Worm (Caenorhabditis elegans) whole organism, L1 larva: ENCODE data around the gene msp-64.

ENCODE experiments used
- C16A3.4 ChIP-seq: fragments of 150-350 bp; optimal IDR thresholded peaks from 2 replicates; lab custom pipeline; 2014; ENCODE audit warnings: missing biosample characterization, missing genetic modification characterization
- F16B12.6 ChIP-seq: fragments of 150-350 bp; optimal IDR thresholded peaks from 2 replicates; lab custom pipeline; 2014; ENCODE audit warnings: missing biosample characterization, missing genetic modification characterization
- aha-1 ChIP-seq: fragments of 150-350 bp; optimal IDR thresholded peaks from 2 replicates; lab custom pipeline; 2014; ENCODE audit warnings: missing biosample characterization, missing genetic modification characterization
- alr-1 ChIP-seq: fragments of 200-800 bp; sonication (Bioruptor generic); optimal IDR thresholded peaks from 2 replicates; lab custom pipeline; 2018; ENCODE audit warnings: borderline replicate concordance, mild to moderate bottlenecking, missing genetic modification characterization, missing compliant biosample characterization
- aly-2 ChIP-seq: fragments of 150-350 bp; optimal IDR thresholded peaks from 2 replicates; lab custom pipeline; 2014; ENCODE audit warnings: missing biosample characterization, missing genetic modification characterization
- ama-1 ChIP-seq: fragments of 150-350 bp; optimal IDR thresholded peaks from 2 replicates; lab custom pipeline; 2014
- blmp-1 ChIP-seq: fragments of 150-350 bp; optimal IDR thresholded peaks from 2 replicates; lab custom pipeline; 2014; ENCODE audit warnings: missing biosample characterization, missing genetic modification characterization
- ceh-82 ChIP-seq, 3 experiments: fragments of 150-350 bp in 1 of 3; sonication (generic microtip) in 2 of 3; optimal IDR thresholded peaks; 2 replicates each; lab custom pipeline; 2014 to 2017; ENCODE audit warnings: missing biosample characterization in 3 of 3, missing genetic modification characterization in 3 of 3
- ces-1 ChIP-seq: fragments of 150-350 bp; optimal IDR thresholded peaks from 2 replicates; lab custom pipeline; 2014; ENCODE audit warnings: missing biosample characterization, missing genetic modification reagents, missing genetic modification characterization
- dpl-1 ChIP-seq, 3 experiments: fragments of 150-350 bp in 2 of 3; sonication (generic microtip) in 1 of 3; optimal IDR thresholded peaks; 2 replicates each; lab custom pipeline; 2014 to 2017; ENCODE audit warnings: missing biosample characterization in 3 of 3, missing genetic modification characterization in 3 of 3, missing genetic modification reagents in 3 of 3
- dsc-1 ChIP-seq: sonication (generic microtip); optimal IDR thresholded peaks from 2 replicates; lab custom pipeline; 2016; ENCODE audit warnings: mild to moderate bottlenecking, missing genetic modification characterization, missing compliant biosample characterization
- efl-1 ChIP-seq, 4 experiments: fragments of 150-350 bp; optimal IDR thresholded peaks in 3 of 4; peaks in 1 of 4; 1 replicate in 1 of 4; 2 replicates in 3 of 4; lab custom pipeline; 2014; ENCODE audit warnings: missing biosample characterization in 2 of 4, missing genetic modification characterization in 2 of 4, missing genetic modification reagents in 2 of 4
- egl-27 ChIP-seq, 2 experiments: fragments of 150-350 bp in 1 of 2; sonication (generic microtip); optimal IDR thresholded peaks; 3 replicates each; lab custom pipeline; 2017 to 2018; ENCODE audit warnings: missing biosample characterization in 2 of 2, missing genetic modification characterization in 2 of 2, missing genetic modification reagents in 2 of 2
- elt-3 ChIP-seq, 6 experiments: fragments of 150-350 bp in 1 of 6; sonication (generic microtip); optimal IDR thresholded peaks; 2 replicates each; lab custom pipeline; 2017 to 2018; ENCODE audit warnings: missing biosample characterization in 6 of 6, missing genetic modification characterization in 6 of 6, inconsistent platforms in 1 of 6
- fkh-10 ChIP-seq: sonication (generic microtip); optimal IDR thresholded peaks from 2 replicates; lab custom pipeline; 2017; ENCODE audit warnings: missing biosample characterization, missing genetic modification reagents, missing genetic modification characterization
- hpl-2 ChIP-seq: fragments of 150-350 bp; optimal IDR thresholded peaks from 2 replicates; lab custom pipeline; 2014; ENCODE audit warnings: missing biosample characterization, missing genetic modification reagents, missing genetic modification characterization
- irx-1 ChIP-seq: sonication (generic microtip); optimal IDR thresholded peaks from 2 replicates; lab custom pipeline; 2016; ENCODE audit warnings: missing genetic modification characterization, missing compliant biosample characterization
- isw-1 ChIP-seq: fragments of 200-800 bp; sonication (Bioruptor generic); IDR thresholded peaks from 2 replicates; pipeline ENCODE4 v1.3.6; 2022; ENCODE audit warnings: missing genetic modification characterization, missing compliant biosample characterization
- lin-13 ChIP-seq: fragments of 150-350 bp; optimal IDR thresholded peaks from 2 replicates; lab custom pipeline; 2014; ENCODE audit warnings: missing biosample characterization, missing genetic modification reagents, missing genetic modification characterization
- lin-14 ChIP-seq: fragments of 200-800 bp; sonication (Bioruptor generic); optimal IDR thresholded peaks from 2 replicates; lab custom pipeline; 2018; ENCODE audit warnings: mild to moderate bottlenecking, missing genetic modification characterization, moderate library complexity, missing compliant biosample characterization
- lin-15B ChIP-seq: fragments of 150-350 bp; sonication (generic microtip); optimal IDR thresholded peaks from 3 replicates; lab custom pipeline; 2014; ENCODE audit warnings: missing biosample characterization, missing genetic modification characterization
- lin-35 ChIP-seq, 2 experiments: fragments of 150-350 bp; optimal IDR thresholded peaks; 2 replicates each; lab custom pipeline; 2014; ENCODE audit warnings: missing biosample characterization in 2 of 2, missing genetic modification characterization in 2 of 2, missing genetic modification reagents in 2 of 2
- lir-3 ChIP-seq: sonication (generic microtip); optimal IDR thresholded peaks from 2 replicates; lab custom pipeline; 2016; ENCODE audit warnings: mild to moderate bottlenecking, missing genetic modification characterization, moderate library complexity, missing compliant biosample characterization; ENCODE audit not compliant: poor library complexity
- lsy-2 ChIP-seq, 2 experiments: fragments of 150-350 bp; optimal IDR thresholded peaks; 2 replicates each; lab custom pipeline; 2014; ENCODE audit warnings: missing biosample characterization in 2 of 2, missing genetic modification characterization in 2 of 2
- mef-2 ChIP-seq: fragments of 150-350 bp; optimal IDR thresholded peaks from 2 replicates; lab custom pipeline; 2014; ENCODE audit warnings: missing biosample characterization, missing genetic modification characterization
- nhr-12 ChIP-seq: sonication (generic microtip); optimal IDR thresholded peaks from 2 replicates; lab custom pipeline; 2017; ENCODE audit warnings: missing biosample characterization, missing genetic modification characterization
- nhr-19 ChIP-seq: fragments of 200-800 bp; sonication (Bioruptor generic); conservative IDR thresholded peaks from 2 replicates; pipeline ENCODE4 v1.3.6; 2022; ENCODE audit warnings: missing genetic modification characterization, missing compliant biosample characterization
- nhr-237 ChIP-seq: fragments of 150-350 bp; optimal IDR thresholded peaks from 2 replicates; lab custom pipeline; 2014; ENCODE audit warnings: missing biosample characterization, missing genetic modification characterization
- nhr-71 ChIP-seq: sonication (generic microtip); optimal IDR thresholded peaks from 2 replicates; lab custom pipeline; 2016; ENCODE audit warnings: mild to moderate bottlenecking, missing genetic modification characterization, moderate library complexity, missing compliant biosample characterization
- nhr-84 ChIP-seq: sonication (generic microtip); optimal IDR thresholded peaks from 2 replicates; lab custom pipeline; 2017; ENCODE audit warnings: missing biosample characterization, missing genetic modification characterization
- pax-3 ChIP-seq: fragments of 200-800 bp; sonication (Bioruptor generic); optimal IDR thresholded peaks from 2 replicates; lab custom pipeline; 2018; ENCODE audit warnings: mild to moderate bottlenecking, missing genetic modification characterization, moderate library complexity, missing compliant biosample characterization
- pqm-1 ChIP-seq: sonication (generic microtip); optimal IDR thresholded peaks from 3 replicates; lab custom pipeline; 2017; ENCODE audit warnings: missing biosample characterization, missing genetic modification characterization
- rnt-1 ChIP-seq: sonication (generic microtip); optimal IDR thresholded peaks from 2 replicates; lab custom pipeline; 2016; ENCODE audit warnings: mild to moderate bottlenecking, missing genetic modification characterization, moderate library complexity, missing compliant biosample characterization
- snpc-4 ChIP-seq: fragments of 150-350 bp; optimal IDR thresholded peaks from 2 replicates; lab custom pipeline; 2014; ENCODE audit warnings: missing biosample characterization, missing genetic modification characterization
- snu-23 ChIP-seq: sonication (generic microtip); optimal IDR thresholded peaks from 2 replicates; lab custom pipeline; 2016; ENCODE audit warnings: missing genetic modification characterization, missing compliant biosample characterization
- swsn-7 ChIP-seq: sonication (generic microtip); optimal IDR thresholded peaks from 2 replicates; lab custom pipeline; 2016; ENCODE audit warnings: missing genetic modification characterization, missing compliant biosample characterization
- tbx-2 ChIP-seq: sonication (generic microtip); optimal IDR thresholded peaks from 2 replicates; lab custom pipeline; 2016; ENCODE audit warnings: missing genetic modification characterization, missing compliant biosample characterization
- tlp-1 ChIP-seq: fragments of 150-350 bp; optimal IDR thresholded peaks from 2 replicates; lab custom pipeline; 2014; ENCODE audit warnings: missing biosample characterization, missing genetic modification characterization
- unc-130 ChIP-seq: fragments of 150-350 bp; optimal IDR thresholded peaks from 2 replicates; lab custom pipeline; 2017; ENCODE audit warnings: missing biosample characterization, missing genetic modification characterization, inconsistent platforms
- unc-30 ChIP-seq: sonication (generic microtip); optimal IDR thresholded peaks from 2 replicates; lab custom pipeline; 2017; ENCODE audit warnings: missing biosample characterization, missing genetic modification characterization
- unc-62 ChIP-seq: fragments of 150-350 bp; optimal IDR thresholded peaks from 2 replicates; lab custom pipeline; 2014; ENCODE audit warnings: missing biosample characterization, missing genetic modification reagents, missing genetic modification characterization
- unc-86 ChIP-seq: sonication (generic microtip); optimal IDR thresholded peaks from 2 replicates; lab custom pipeline; 2016; ENCODE audit warnings: missing genetic modification characterization, missing compliant biosample characterization
- unc-98 ChIP-seq: fragments of 200-800 bp; sonication (Bioruptor generic); IDR thresholded peaks from 2 replicates; pipeline ENCODE4 v1.3.6; 2022; ENCODE audit warnings: missing genetic modification characterization, missing compliant biosample characterization
- vab-15 ChIP-seq: sonication (generic microtip); optimal IDR thresholded peaks from 2 replicates; lab custom pipeline; 2017; ENCODE audit warnings: missing genotype, mild to moderate bottlenecking, missing genetic modification characterization, missing compliant biosample characterization
- xbp-1 ChIP-seq: sonication (generic microtip); optimal IDR thresholded peaks from 2 replicates; lab custom pipeline; 2016; ENCODE audit warnings: missing genetic modification characterization, missing compliant biosample characterization
- zag-1 ChIP-seq: fragments of 150-350 bp; optimal IDR thresholded peaks from 2 replicates; lab custom pipeline; 2014; ENCODE audit warnings: missing biosample characterization, missing genetic modification characterization
- ztf-11 ChIP-seq, 2 experiments: sonication (generic microtip); optimal IDR thresholded peaks; 2 replicates each; lab custom pipeline; 2016 to 2017; ENCODE audit warnings: missing genetic modification characterization in 2 of 2, missing biosample characterization in 1 of 2, missing compliant biosample characterization in 1 of 2

The msp-64 gene

DNA sequence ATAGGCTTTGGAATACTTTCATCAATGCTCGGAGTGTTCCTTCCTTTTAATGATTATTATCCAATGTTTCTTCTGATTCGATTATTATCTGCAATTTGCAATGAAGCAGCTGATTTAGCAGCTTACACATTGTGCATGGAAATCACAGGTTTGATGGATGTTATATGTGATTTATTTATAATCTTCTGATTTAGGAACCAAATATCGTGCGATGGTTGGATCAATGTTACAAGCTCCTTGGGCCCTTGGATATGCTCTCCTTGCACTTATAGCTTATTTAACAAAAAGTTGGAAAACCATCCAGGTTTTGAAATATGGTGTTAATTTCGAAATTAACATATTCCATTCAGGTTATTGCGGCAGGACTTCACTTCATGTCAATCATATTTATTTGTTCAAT lies 24.6 kb downstream of the msp-64 start:
- TF ChIP-seq snpc-4, result no peak
- TF ChIP-seq lsy-2 (tag; optimal IDR thresholded peaks at IDR 0.05; lab: Kevin White, UChicago), result no peak
- no peak for TF ChIP-seq zag-1 (tag; lab: Kevin White, UChicago)
- no peak for TF ChIP-seq lin-14 (GFP tag; lab: Kevin White, UChicago)
- no peak for TF ChIP-seq hpl-2 (GFP tag; lab: Kevin White, UChicago)
- no peak for TF ChIP-seq ztf-11 (tag; optimal IDR thresholded peaks at IDR 0.05; lab: Kevin White, UChicago)
- no peak for TF ChIP-seq nhr-84 (tag; lab: Kevin White, UChicago)
- TF ChIP-seq nhr-12 (tag; lab: Kevin White, UChicago), result no peak
- TF ChIP-seq alr-1 (tag; lab: Kevin White, UChicago), result no peak
- TF ChIP-seq unc-98, result no peak
- no peak for TF ChIP-seq lir-3 (tag; lab: Kevin White, UChicago)
- TF ChIP-seq rnt-1, result no peak

DNA sequence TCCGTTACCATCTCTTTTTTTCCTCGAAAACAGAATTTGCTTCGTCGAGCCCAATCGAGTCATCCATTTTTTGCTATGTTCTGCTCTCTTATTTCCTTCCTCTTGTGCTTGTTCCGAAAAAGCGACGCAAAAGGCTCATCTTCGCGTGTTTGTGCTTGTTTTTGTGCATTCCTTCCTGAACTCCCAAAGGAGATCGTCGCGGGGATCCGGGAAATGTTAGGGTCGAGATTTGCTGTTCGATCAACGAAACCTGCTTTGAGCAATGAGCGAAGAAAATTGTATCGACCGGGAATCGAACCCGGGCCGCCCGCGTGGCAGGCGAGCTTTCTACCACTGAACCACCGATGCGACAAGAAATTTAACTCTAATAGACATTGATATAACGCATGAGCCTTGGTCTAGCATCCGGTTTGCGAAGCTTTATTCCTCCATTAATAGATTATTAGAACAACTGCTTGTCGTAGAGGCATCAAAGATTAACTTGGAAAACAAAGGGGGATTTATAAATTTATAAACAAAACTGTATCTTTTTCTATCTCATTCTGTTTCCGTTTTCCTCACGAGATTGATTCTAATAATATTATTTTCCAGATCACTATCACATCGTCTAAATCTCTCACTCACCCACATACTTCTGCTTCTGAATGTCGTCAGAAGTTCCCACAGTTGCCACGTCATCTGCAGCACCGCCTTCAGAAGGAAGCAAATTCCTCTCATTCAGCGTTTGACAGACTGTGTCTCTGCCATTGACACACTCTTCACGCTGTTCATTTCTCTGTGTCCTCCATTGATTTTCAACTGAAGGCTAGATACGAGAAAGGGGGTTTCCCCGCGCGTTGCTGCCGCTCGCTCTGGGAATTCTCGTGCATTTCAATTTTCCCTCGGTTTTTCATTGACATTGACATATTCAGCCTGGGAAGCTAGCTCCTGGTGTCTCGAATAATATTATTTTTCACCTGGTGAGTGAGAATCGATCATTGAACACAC lies 27.9 kb downstream of the msp-64 start, which contains the start of gene K05F1.6:
K05F1.6 (plus strand) TSS at position 586 of the 987 bp plus-strand sequence.
- TF ChIP-seq F16B12.6 (tag; lab: Kevin White, UChicago) (no peak), dsc-1 (tag; lab: Kevin White, UChicago) (peak; percentile 70), lin-15B (no peak), aha-1 (tag; lab: Kevin White, UChicago) (no peak), alr-1 (tag; lab: Kevin White, UChicago) (no peak), ces-1 (GFP tag; lab: Kevin White, UChicago) (no peak), pqm-1 (tag; lab: Kevin White, UChicago) (no peak), xbp-1 (peak; percentile 39), unc-86 (peak; percentile 9), zag-1 (tag; lab: Kevin White, UChicago) (no peak), hpl-2 (GFP tag; lab: Kevin White, UChicago) (no peak), fkh-10 (GFP tag; lab: Kevin White, UChicago) (no peak), efl-1 (optimal IDR thresholded peaks at IDR 0.05; lab: Kevin White, UChicago) (peak; percentile 40 to 69), efl-1 (GFP tag; optimal IDR thresholded peaks at IDR 0.05 in 1 of 2; lab: Kevin White, UChicago) (peak in 1 of 2 experiments; percentile 94), dpl-1 (GFP tag; optimal IDR thresholded peaks at IDR 0.05; lab: Kevin White, UChicago) (peak in 1 of 3 experiments; percentile 8), unc-62 (no peak), tlp-1 (no peak), mef-2 (tag; lab: Kevin White, UChicago) (no peak), irx-1 (tag; lab: Kevin White, UChicago) (no peak), unc-98 (0 out of 2 replicates have a peak, but pooled peaks have one; percentile 53), nhr-71 (peak; percentile 78), C16A3.4 (tag; lab: Kevin White, UChicago) (peak; percentile 59), vab-15 (tag; lab: Kevin White, UChicago) (no peak), egl-27 (tag; optimal IDR thresholded peaks at IDR 0.05; lab: Kevin White, UChicago) (no peak), swsn-7 (tag; lab: Kevin White, UChicago) (peak; percentile 42), elt-3 (tag; optimal IDR thresholded peaks at IDR 0.05; lab: Kevin White, UChicago) (no peak), ztf-11 (tag; optimal IDR thresholded peaks at IDR 0.05; lab: Kevin White, UChicago) (peak in 1 of 2 experiments; percentile 36), tbx-2 (tag; lab: Kevin White, UChicago) (peak; percentile 18), snu-23 (peak; percentile 20), unc-130 (tag; lab: Kevin White, UChicago) (peak; percentile 52), nhr-84 (tag; lab: Kevin White, UChicago) (no peak), pax-3 (peak; percentile 19), rnt-1 (peak; percentile 78), ama-1 (lab: Kevin White, UChicago) (no peak), aly-2 (tag; lab: Kevin White, UChicago) (no peak), lin-35 (GFP tag; optimal IDR thresholded peaks at IDR 0.05; lab: Kevin White, UChicago) (peak; percentile 6 to 44), blmp-1 (no peak), unc-30 (no peak), nhr-12 (tag; lab: Kevin White, UChicago) (no peak), lin-13 (GFP tag; lab: Kevin White, UChicago) (peak; percentile 22), isw-1 (GFP tag; lab: Robert Waterston, UW) (0 out of 2 replicates have a peak, but pooled peaks have one; percentile 1), nhr-237 (no peak), nhr-19 (GFP tag; lab: Robert Waterston, UW) (peak; percentile 72), ceh-82 (tag; optimal IDR thresholded peaks at IDR 0.05; lab: Kevin White, UChicago) (peak in 2 of 3 experiments; percentile 32)
